Fruit fly (Drosophila melanogaster) whole organism, larva: ENCODE measurements around the gene CG10147.
A peak's percentile ranks its signal among the peaks of the same experiment; 100 is the strongest.

Source experiments
- noc ChIP-seq: fragments of 200-800 bp; sonication (Bioruptor generic); optimal IDR thresholded peaks from 3 replicates; lab custom pipeline; 2019; ENCODE audit warnings: missing biosample characterization, mild to moderate bottlenecking, missing genetic modification characterization, moderate library complexity

CG10147 gene

dm6 chr3L:6488405-6488804 lies at the start of gene CG10147, which contains the start of gene Bulli:
Gene CG10147 (minus strand): TSS chr3L:6488424.
Gene Bulli (plus strand): TSS chr3L:6488681.
- TF ChIP-seq noc (tag; lab: Kevin White, UChicago): peak; percentile 93

dm6 chr3L:6530429-6530828 lies 42.2 kb upstream of the CG10147 start, which contains the start of gene betaTub65B:
Gene betaTub65B (plus strand): TSS chr3L:6530729.
- TF ChIP-seq noc (tag; lab: Kevin White, UChicago): no peak

- TF ChIP-seq noc (tag; lab: Kevin White, UChicago): peak; percentile 89
These were observed 34.6 kb upstream of the CG10147 start for dm6 chr3L:6522785-6523184.

dm6 chr3L:6519678-6520077 lies 31.5 kb upstream of the CG10147 start:
- TF ChIP-seq noc (tag; lab: Kevin White, UChicago): no peak

dm6 chr3L:6516901-6517300 lies 28.7 kb upstream of the CG10147 start:
- TF ChIP-seq noc (tag; lab: Kevin White, UChicago): no peak

- no peak for TF ChIP-seq noc (tag; lab: Kevin White, UChicago)
These were observed 24.1 kb upstream of the CG10147 start for dm6 chr3L:6512284-6512683.

dm6 chr3L:6508083-6508482 lies 19.9 kb upstream of the CG10147 start:
- TF ChIP-seq noc (tag; lab: Kevin White, UChicago): no peak

- no peak for TF ChIP-seq noc (tag; lab: Kevin White, UChicago)
These were observed 12.2 kb upstream of the CG10147 start for dm6 chr3L:6500470-6500869.

dm6 chr3L:6498602-6499001 lies 10.4 kb upstream of the CG10147 start:
- no peak for TF ChIP-seq noc (tag; lab: Kevin White, UChicago)

- no peak for TF ChIP-seq noc (tag; lab: Kevin White, UChicago)
These were observed 9.8 kb upstream of the CG10147 start for dm6 chr3L:6497990-6498389.

dm6 chr3L:6496922-6497232 lies 8.7 kb upstream of the CG10147 start:
- TF ChIP-seq noc (tag; lab: Kevin White, UChicago): no peak

dm6 chr3L:6496053-6496921 lies 8.1 kb upstream of the CG10147 start:
- no peak for TF ChIP-seq noc (tag; lab: Kevin White, UChicago)

- TF ChIP-seq noc (tag; lab: Kevin White, UChicago): peak; percentile 7
These were observed 6.9 kb upstream of the CG10147 start, which contains the start of the genes Vps8 and sfl for dm6 chr3L:6494928-6495806. Gene Vps8 (minus strand): TSS chr3L:6495297. Gene sfl (plus strand): TSS chr3L:6495680.

dm6 chr3L:6482838-6483237 lies 5.4 kb downstream of the CG10147 start:
- TF ChIP-seq noc (tag; lab: Kevin White, UChicago): no peak

dm6 chr3L:6471820-6472219 lies 16.4 kb downstream of the CG10147 start:
- TF ChIP-seq noc (tag; lab: Kevin White, UChicago): no peak

dm6 chr3L:6469508-6469907 lies 18.7 kb downstream of the CG10147 start:
- TF ChIP-seq noc (tag; lab: Kevin White, UChicago): no peak
